Fruit fly (Drosophila melanogaster): ENCODE measurements around the gene CG1764.

dm6 chrX:13253062-13253724 is 49.0 kb downstream of the CG1764 start:
- no peak for TF ChIP-seq OdsH (GFP tag; optimal IDR thresholded peaks at IDR 0.05)
- no peak for TF ChIP-seq Rel (GFP tag; optimal IDR thresholded peaks at IDR 0.05)
- no peak for TF ChIP-seq Rel (tag; optimal IDR thresholded peaks at IDR 0.05)
- no peak for TF ChIP-seq fru (GFP tag; optimal IDR thresholded peaks at IDR 0.05)
- TF ChIP-seq tai (GFP tag; optimal IDR thresholded peaks at IDR 0.05): no peak
- TF ChIP-seq brk (GFP tag; optimal IDR thresholded peaks at IDR 0.05): no peak
- no peak for TF ChIP-seq Myc (optimal IDR thresholded peaks at IDR 0.05)
- TF ChIP-seq Hr83 (GFP tag; optimal IDR thresholded peaks at IDR 0.05; ENCODE audit: poor library complexity, severe bottlenecking): no peak
- no peak for TF ChIP-seq psq (GFP tag; optimal IDR thresholded peaks at IDR 0.05)
- TF ChIP-seq dl (GFP tag; optimal IDR thresholded peaks at IDR 0.05; ENCODE audit: insufficient read depth in 1 of 2, partially characterized antibody in 2 of 2): no peak
- no peak for TF ChIP-seq dmrt93B (GFP tag; optimal IDR thresholded peaks at IDR 0.05)
- no peak for TF ChIP-seq Abd-B (GFP tag; optimal IDR thresholded peaks at IDR 0.05)
- no peak for TF ChIP-seq dsf (GFP tag; optimal IDR thresholded peaks at IDR 0.05; ENCODE audit: borderline replicate concordance)

All from whole organism, wandering third instar larva.